Worm (Caenorhabditis elegans) whole organism, early embryonic: ENCODE data around the gene ZC116.5.

ENCODE experiments used
- F13C5.2 ChIP-seq: sonication (generic microtip); optimal IDR thresholded peaks from 2 replicates; lab custom pipeline; 2017; ENCODE audit warnings: mild to moderate bottlenecking, missing genetic modification characterization, inconsistent platforms, missing compliant biosample characterization
- aly-1 ChIP-seq: sonication (generic microtip); optimal IDR thresholded peaks from 2 replicates; lab custom pipeline; 2016; ENCODE audit warnings: missing genetic modification characterization, missing compliant biosample characterization
- ama-1 ChIP-seq: fragments of 150-350 bp; optimal IDR thresholded peaks from 2 replicates; lab custom pipeline; 2014
- ceh-13 ChIP-seq: fragments of 200-800 bp; sonication (Bioruptor generic); optimal IDR thresholded peaks from 2 replicates; lab custom pipeline; 2018; ENCODE audit warnings: mild to moderate bottlenecking, missing genetic modification characterization, missing compliant biosample characterization
- ets-7 ChIP-seq: sonication (generic microtip); optimal IDR thresholded peaks from 2 replicates; lab custom pipeline; 2016; ENCODE audit warnings: missing genotype, missing genetic modification characterization, missing compliant biosample characterization
- flt-1 ChIP-seq: fragments of 200-800 bp; sonication (Bioruptor generic); IDR thresholded peaks from 2 replicates; pipeline ENCODE4 v1.3.6; 2022; ENCODE audit warnings: missing genetic modification characterization, missing compliant biosample characterization
- hmbx-1 ChIP-seq: sonication (generic microtip); optimal IDR thresholded peaks from 2 replicates; lab custom pipeline; 2016; ENCODE audit warnings: mild to moderate bottlenecking, missing genetic modification characterization, missing compliant biosample characterization
- hmg-4 ChIP-seq: fragments of 200-800 bp; sonication (Bioruptor generic); optimal IDR thresholded peaks from 2 replicates; lab custom pipeline; 2018; ENCODE audit warnings: mild to moderate bottlenecking, missing genetic modification characterization, missing compliant biosample characterization
- pes-1 ChIP-seq: fragments of 200-800 bp; sonication (Bioruptor generic); IDR thresholded peaks from 2 replicates; pipeline ENCODE4 v1.3.6; 2022; ENCODE audit warnings: missing genetic modification reagents, missing genetic modification characterization, missing compliant biosample characterization
- scrt-1 ChIP-seq: fragments of 200-800 bp; sonication (Bioruptor generic); IDR thresholded peaks from 2 replicates; pipeline ENCODE4 v1.3.6; 2022; ENCODE audit warnings: missing genetic modification characterization, missing compliant biosample characterization
- sea-1 ChIP-seq: fragments of 200-800 bp; sonication (Bioruptor generic); conservative IDR thresholded peaks from 2 replicates; pipeline ENCODE4 v1.3.6; 2022; ENCODE audit warnings: missing genetic modification characterization, missing compliant biosample characterization
- tbx-11 ChIP-seq: fragments of 200-800 bp; sonication (Bioruptor generic); IDR thresholded peaks from 2 replicates; pipeline ENCODE4 v1.3.6; 2022; ENCODE audit warnings: missing genetic modification characterization, missing compliant biosample characterization
- tbx-37 ChIP-seq: fragments of 200-800 bp; sonication (Bioruptor generic); conservative IDR thresholded peaks from 2 replicates; pipeline ENCODE4 v1.3.6; 2022; ENCODE audit warnings: missing genetic modification reagents, missing genetic modification characterization, missing compliant biosample characterization
- tra-4 ChIP-seq: sonication (generic microtip); optimal IDR thresholded peaks from 2 replicates; lab custom pipeline; 2017; ENCODE audit warnings: missing genetic modification characterization, missing compliant biosample characterization

DNA sequence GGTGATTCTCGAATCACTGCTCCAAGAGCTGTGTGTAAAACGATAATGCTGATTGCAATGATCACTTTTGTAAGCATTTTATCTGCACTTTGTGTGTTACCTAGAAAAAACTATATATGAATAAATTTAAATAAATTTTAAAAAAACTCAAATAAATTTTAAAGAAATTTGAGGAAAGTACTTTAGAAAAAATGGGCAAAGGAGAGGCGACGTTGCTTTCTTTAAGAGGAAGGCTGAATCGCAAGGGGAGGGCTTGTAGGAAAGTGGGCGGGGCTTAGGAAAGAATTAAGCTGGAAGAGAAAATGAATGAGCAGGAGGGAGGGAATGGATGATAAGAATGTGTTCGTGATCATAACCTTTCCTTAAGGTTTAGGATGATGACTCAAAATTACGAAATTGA lies 40.9 kb downstream of the ZC116.5 start, which contains the start of gene E02A10.4:
- TF ChIP-seq flt-1 (GFP tag; lab: Robert Waterston, UW) = no peak
- no peak for TF ChIP-seq ama-1 (lab: Kevin White, UChicago)
- no peak for TF ChIP-seq aly-1 (tag; lab: Kevin White, UChicago)
- TF ChIP-seq tbx-11 (GFP tag; lab: Robert Waterston, UW) = no peak
- no peak for TF ChIP-seq tbx-37 (GFP tag; lab: Robert Waterston, UW)
- no peak for TF ChIP-seq pes-1 (GFP tag; lab: Robert Waterston, UW)
- no peak for TF ChIP-seq hmbx-1 (tag; lab: Kevin White, UChicago)
- no peak for TF ChIP-seq F13C5.2
- TF ChIP-seq ceh-13 (GFP tag; lab: Kevin White, UChicago) = no peak
- TF ChIP-seq scrt-1 (GFP tag; lab: Robert Waterston, UW) = no peak
- no peak for TF ChIP-seq hmg-4 (GFP tag; lab: Kevin White, UChicago)
- TF ChIP-seq tra-4 = no peak
- TF ChIP-seq sea-1 (GFP tag; lab: Robert Waterston, UW) = no peak
- TF ChIP-seq ets-7 = no peak
